Worm (Caenorhabditis elegans): ENCODE data around the gene C14A6.3.

C14A6.3 gene

DNA sequence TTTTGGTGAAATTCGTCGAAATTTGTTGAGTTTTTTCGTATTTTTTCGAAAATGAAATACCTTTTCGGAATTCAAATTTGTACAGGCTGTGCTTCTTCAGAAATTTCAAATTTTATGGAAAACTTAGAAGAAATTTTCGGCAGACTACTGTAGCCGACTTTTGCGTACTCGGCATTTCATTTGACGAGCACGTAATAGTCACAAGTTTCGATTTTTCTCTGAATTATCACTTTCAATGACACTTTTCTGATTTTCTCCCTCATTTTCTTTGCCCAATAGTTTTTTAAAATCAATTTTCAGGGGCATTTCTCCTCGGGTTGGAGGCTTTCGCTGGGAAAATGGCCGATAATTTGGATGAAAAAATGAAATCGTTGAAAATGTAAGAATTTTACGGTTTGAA lies 22.5 kb upstream of the C14A6.3 start, which contains the start of gene fbxa-107:
fbxa-107 (plus strand) TSS at position 301 of the 400 bp plus-strand sequence.
- no peak for TF ChIP-seq ceh-22 (tag; optimal IDR thresholded peaks at IDR 0.05)
- TF ChIP-seq unc-55 (GFP tag; optimal IDR thresholded peaks at IDR 0.05): no peak
- TF ChIP-seq ets-4 (tag; optimal IDR thresholded peaks at IDR 0.05): no peak
- TF ChIP-seq hlh-15 (tag; optimal IDR thresholded peaks at IDR 0.05): no peak
- TF ChIP-seq ceh-30 (tag; optimal IDR thresholded peaks at IDR 0.05): no peak
- no peak for TF ChIP-seq pax-1 (tag; optimal IDR thresholded peaks at IDR 0.05)
- no peak for TF ChIP-seq dve-1 (tag; optimal IDR thresholded peaks at IDR 0.05)
- TF ChIP-seq ref-2 (tag; optimal IDR thresholded peaks at IDR 0.05): no peak
- TF ChIP-seq dmd-4 (tag; optimal IDR thresholded peaks at IDR 0.05; ENCODE audit: borderline replicate concordance): no peak
- TF ChIP-seq pqm-1 (tag; optimal IDR thresholded peaks at IDR 0.05): no peak
- no peak for TF ChIP-seq sdc-2 (tag; optimal IDR thresholded peaks at IDR 0.05)
- no peak for TF ChIP-seq pat-9 (tag; optimal IDR thresholded peaks at IDR 0.05)
- no peak for TF ChIP-seq ceh-14 (tag; optimal IDR thresholded peaks at IDR 0.05)
- no peak for TF ChIP-seq K09A11.1 (tag; optimal IDR thresholded peaks at IDR 0.05; ENCODE audit: insufficient read depth)
- TF ChIP-seq ttx-3 (tag; optimal IDR thresholded peaks at IDR 0.05): no peak
- no peak for TF ChIP-seq madf-2 (tag; optimal IDR thresholded peaks at IDR 0.05)
- TF ChIP-seq pha-2 (tag; optimal IDR thresholded peaks at IDR 0.05): no peak
- no peak for TF ChIP-seq tbx-2 (tag; optimal IDR thresholded peaks at IDR 0.05)

DNA sequence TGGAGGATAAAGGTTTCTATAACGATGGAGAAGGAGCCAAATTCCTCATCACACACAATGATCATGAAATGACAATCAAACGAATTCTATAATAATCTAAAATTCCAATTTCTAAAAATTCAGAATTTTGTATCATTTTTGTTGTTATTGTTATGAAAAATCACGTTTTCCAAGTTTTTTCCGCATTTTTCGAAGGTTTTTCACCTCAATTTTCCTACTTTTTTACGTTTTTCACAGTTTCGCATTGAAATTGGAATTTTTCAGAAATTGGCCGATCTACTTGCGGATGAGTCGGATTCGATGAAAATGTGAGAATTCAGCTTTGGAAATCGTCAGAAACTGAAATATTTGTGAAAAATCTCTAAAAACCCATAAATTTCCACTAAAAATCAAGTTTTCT lies 21.1 kb upstream of the C14A6.3 start, which contains the start of gene fbxa-210:
fbxa-210 (plus strand) TSS at position 301 of the 400 bp plus-strand sequence.
- TF ChIP-seq mec-3 (tag; optimal IDR thresholded peaks at IDR 0.05; ENCODE audit: borderline replicate concordance) (no peak), ahr-1 (tag; optimal IDR thresholded peaks at IDR 0.05) (no peak), ceh-2 (tag; optimal IDR thresholded peaks at IDR 0.05) (no peak), unc-3 (GFP tag; conservative IDR thresholded peaks at IDR 0.05) (no peak), unc-3 (tag; optimal IDR thresholded peaks at IDR 0.05) (no peak), hlh-15 (tag; optimal IDR thresholded peaks at IDR 0.05) (no peak), pha-4 (tag; optimal IDR thresholded peaks at IDR 0.05) (no peak), elt-2 (tag; optimal IDR thresholded peaks at IDR 0.05) (no peak), ceh-18 (tag; optimal IDR thresholded peaks at IDR 0.05) (no peak), ceh-48 (tag; optimal IDR thresholded peaks at IDR 0.05) (no peak), K09A11.1 (tag; optimal IDR thresholded peaks at IDR 0.05; ENCODE audit: insufficient read depth) (no peak), ztf-16 (tag; optimal IDR thresholded peaks at IDR 0.05) (no peak), ceh-24 (tag; optimal IDR thresholded peaks at IDR 0.05) (no peak), sox-2 (GFP tag; IDR thresholded peaks at IDR 0.05) (no peak)

ce11 chrV:18127192-18127591 lies 19.0 kb upstream of the C14A6.3 start, which contains the start of gene fbxa-211:
Gene fbxa-211 (plus strand): TSS chrV:18127519.
- no peak for TF ChIP-seq pat-9 (tag; optimal IDR thresholded peaks at IDR 0.05)
- no peak for TF ChIP-seq lim-6 (tag; optimal IDR thresholded peaks at IDR 0.05)
- no peak for TF ChIP-seq ceh-9 (tag; optimal IDR thresholded peaks at IDR 0.05)
- no peak for TF ChIP-seq rnt-1 (tag; optimal IDR thresholded peaks at IDR 0.05)
- TF ChIP-seq F13H6.1 (tag; optimal IDR thresholded peaks at IDR 0.05): no peak
- no peak for TF ChIP-seq ceh-18 (tag; optimal IDR thresholded peaks at IDR 0.05)
- no peak for TF ChIP-seq ceh-2 (tag; optimal IDR thresholded peaks at IDR 0.05)
- TF ChIP-seq gmeb-2 (tag; optimal IDR thresholded peaks at IDR 0.05): no peak
- no peak for TF ChIP-seq elt-4 (tag; optimal IDR thresholded peaks at IDR 0.05)
- no peak for TF ChIP-seq ceh-22 (tag; optimal IDR thresholded peaks at IDR 0.05)
- TF ChIP-seq hlh-13 (GFP tag; optimal IDR thresholded peaks at IDR 0.05): no peak
- TF ChIP-seq K02D7.2 (tag; optimal IDR thresholded peaks at IDR 0.05): no peak
- no peak for TF ChIP-seq tbx-2 (tag; optimal IDR thresholded peaks at IDR 0.05)
- TF ChIP-seq sox-2 (GFP tag; IDR thresholded peaks at IDR 0.05): no peak
- no peak for TF ChIP-seq nhr-11 (tag; optimal IDR thresholded peaks at IDR 0.05)

DNA sequence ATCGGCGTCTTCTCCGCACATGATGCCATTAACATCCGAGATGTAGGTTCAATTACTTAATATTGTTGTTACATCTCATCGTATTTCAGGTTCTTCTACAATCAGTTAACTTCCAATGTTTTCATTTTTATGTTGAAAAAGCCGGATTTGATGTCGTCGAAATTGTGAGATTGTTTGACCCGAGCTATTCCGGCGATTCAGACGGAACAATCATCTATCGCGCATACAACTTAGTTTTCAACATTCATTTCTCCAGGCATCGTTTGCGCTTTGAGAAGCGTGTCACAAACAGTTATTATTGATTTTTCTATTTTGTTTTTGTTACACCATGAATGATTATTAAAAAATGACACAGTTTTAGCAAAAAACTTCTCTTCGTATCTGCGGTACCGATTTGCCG lies 17.6 kb upstream of the C14A6.3 start:
- TF ChIP-seq Y22D7AL.16 (tag; optimal IDR thresholded peaks at IDR 0.05) (no peak), pat-9 (tag; optimal IDR thresholded peaks at IDR 0.05) (no peak)

Measured in whole organism, late embryonic.